Worm (Caenorhabditis elegans) whole organism, L3 larva: ENCODE data around the gene R05H11.1.

Experiments used
- aly-2 ChIP-seq: fragments of 150-350 bp; optimal IDR thresholded peaks from 2 replicates; lab custom pipeline; 2014; ENCODE audit warnings: missing biosample characterization, missing genetic modification characterization
- ama-1 ChIP-seq: fragments of 150-350 bp; optimal IDR thresholded peaks from 2 replicates; lab custom pipeline; 2018
- ceh-82 ChIP-seq: fragments of 150-350 bp; optimal IDR thresholded peaks from 2 replicates; lab custom pipeline; 2014; ENCODE audit warnings: missing biosample characterization, missing genetic modification characterization
- elt-3 ChIP-seq, 3 experiments: fragments of 150-350 bp in 1 of 3; sonication (generic microtip) in 2 of 3; optimal IDR thresholded peaks; 2 replicates in 2 of 3; 4 replicates in 1 of 3; lab custom pipeline; 2014 to 2017; ENCODE audit warnings: missing biosample characterization in 3 of 3, missing genetic modification characterization in 3 of 3
- mdl-1 ChIP-seq: fragments of 150-350 bp; optimal IDR thresholded peaks from 2 replicates; lab custom pipeline; 2014; ENCODE audit warnings: missing biosample characterization, missing genetic modification characterization

- TF ChIP-seq aly-2 (tag; lab: Kevin White, UChicago) (no peak), ceh-82 (no peak), elt-3 (tag; optimal IDR thresholded peaks at IDR 0.05; lab: Kevin White, UChicago) (no peak), mdl-1 (tag; lab: Kevin White, UChicago) (no peak), ama-1 (lab: Kevin White, UChicago) (no peak)
These were observed at the start of gene R05H11.1 for ce11 chrIII:6795326-6795725.
